Fruit fly (Drosophila melanogaster) whole organism, embryonic: Measurements from ENCODE around the gene Kdm5.

Experiments used
- Atf-2 ChIP-seq: fragments of 200-800 bp; sonication (Bioruptor generic); optimal IDR thresholded peaks from 2 replicates; lab custom pipeline; 2016; ENCODE audit warnings: missing biosample characterization, missing genetic modification characterization
- B-H2 ChIP-seq: fragments of 200-800 bp; sonication (Bioruptor generic); optimal IDR thresholded peaks from 2 replicates; lab custom pipeline; 2018; ENCODE audit warnings: missing biosample characterization, mild to moderate bottlenecking, missing genetic modification characterization
- CG10959 ChIP-seq: fragments of 200-800 bp; sonication (Bioruptor generic); IDR thresholded peaks from 2 replicates; pipeline ENCODE4 v1.3.6; 2022; ENCODE audit warnings: missing biosample characterization, missing genetic modification characterization
- CG11695 ChIP-seq: fragments of 200-800 bp; sonication (Bioruptor generic); IDR thresholded peaks from 3 replicates; pipeline ENCODE4 v1.3.6; 2022; ENCODE audit warnings: missing biosample characterization, missing genetic modification characterization
- CG12155 ChIP-seq: fragments of 200-800 bp; sonication (Bioruptor generic); optimal IDR thresholded peaks from 3 replicates; lab custom pipeline; 2016; ENCODE audit warnings: missing biosample characterization, missing genetic modification characterization
- CG12299 ChIP-seq: fragments of 200-800 bp; sonication (Bioruptor generic); optimal IDR thresholded peaks from 2 replicates; lab custom pipeline; 2018; ENCODE audit warnings: missing biosample characterization, mild to moderate bottlenecking, missing genetic modification characterization
- CG12744 ChIP-seq: fragments of 200-800 bp; sonication (Bioruptor generic); optimal IDR thresholded peaks from 2 replicates; lab custom pipeline; 2016; ENCODE audit warnings: missing biosample characterization, missing genetic modification characterization
- CG12769 ChIP-seq: fragments of 200-800 bp; sonication (Bioruptor generic); optimal IDR thresholded peaks from 2 replicates; lab custom pipeline; 2019; ENCODE audit warnings: missing biosample characterization, mild to moderate bottlenecking, missing genetic modification characterization, moderate library complexity
- CG13296 ChIP-seq: fragments of 200-800 bp; sonication (Bioruptor generic); optimal IDR thresholded peaks from 3 replicates; lab custom pipeline; 2018; ENCODE audit warnings: missing biosample characterization, mild to moderate bottlenecking, missing genetic modification characterization
- CG14050 ChIP-seq: fragments of 200-800 bp; sonication (Bioruptor generic); IDR thresholded peaks from 3 replicates; pipeline ENCODE4 v1.3.6; 2022; ENCODE audit warnings: missing biosample characterization, missing genetic modification characterization
- CG15011 ChIP-seq: fragments of 200-800 bp; sonication (Bioruptor generic); optimal IDR thresholded peaks from 3 replicates; lab custom pipeline; 2018; ENCODE audit warnings: missing biosample characterization, mild to moderate bottlenecking, missing genetic modification characterization
- CG15479 ChIP-seq: fragments of 200-800 bp; sonication (Bioruptor generic); optimal IDR thresholded peaks from 3 replicates; lab custom pipeline; 2019; ENCODE audit warnings: missing biosample characterization, mild to moderate bottlenecking, missing genetic modification characterization, moderate library complexity
- CG2678 ChIP-seq: fragments of 200-800 bp; sonication (Bioruptor generic); optimal IDR thresholded peaks from 3 replicates; lab custom pipeline; 2019; ENCODE audit warnings: missing biosample characterization, mild to moderate bottlenecking, missing genetic modification characterization, moderate library complexity
- CG32772 ChIP-seq: fragments of 200-800 bp; sonication (Bioruptor generic); IDR thresholded peaks from 2 replicates; pipeline ENCODE4 v1.3.6; 2022; ENCODE audit warnings: missing biosample characterization, missing genetic modification characterization
- CG3407 ChIP-seq: fragments of 200-800 bp; sonication (Bioruptor generic); optimal IDR thresholded peaks from 2 replicates; lab custom pipeline; 2018; ENCODE audit warnings: missing biosample characterization, mild to moderate bottlenecking, missing genetic modification characterization
- CG3838 ChIP-seq: fragments of 200-800 bp; sonication (Bioruptor generic); optimal IDR thresholded peaks from 3 replicates; lab custom pipeline; 2016; ENCODE audit warnings: missing biosample characterization, missing genetic modification characterization
- CG42726 ChIP-seq: fragments of 200-800 bp; sonication (Bioruptor generic); IDR thresholded peaks from 2 replicates; pipeline ENCODE4 v1.3.6; 2022; ENCODE audit warnings: missing biosample characterization, missing genetic modification characterization; ENCODE audit not compliant: partially characterized antibody
- CG6689 ChIP-seq: fragments of 200-800 bp; sonication (Bioruptor generic); IDR thresholded peaks from 2 replicates; pipeline ENCODE4 v1.3.6; 2022; ENCODE audit warnings: missing biosample characterization, missing genetic modification characterization
- CG6791 ChIP-seq: fragments of 200-800 bp; sonication (Bioruptor generic); IDR thresholded peaks from 3 replicates; pipeline ENCODE4 v1.3.6; 2022; ENCODE audit warnings: missing biosample characterization, missing genetic modification characterization; ENCODE audit not compliant: partially characterized antibody
- CG7928 ChIP-seq: fragments of 200-800 bp; sonication (Bioruptor generic); optimal IDR thresholded peaks from 2 replicates; lab custom pipeline; 2017; ENCODE audit warnings: missing biosample characterization, mild to moderate bottlenecking, missing genetic modification characterization
- CG9727 ChIP-seq: fragments of 200-800 bp; sonication (Bioruptor generic); optimal IDR thresholded peaks from 3 replicates; lab custom pipeline; 2017; ENCODE audit warnings: missing biosample characterization, mild to moderate bottlenecking, missing genetic modification characterization
- CoRest ChIP-seq: fragments of 200-800 bp; sonication (Bioruptor generic); optimal IDR thresholded peaks from 3 replicates; lab custom pipeline; 2018; ENCODE audit warnings: missing biosample characterization, mild to moderate bottlenecking, missing genetic modification characterization, moderate library complexity
- D ChIP-seq, 2 experiments: fragments of 200-800 bp in 1 of 2; fragments of >200 bp in 1 of 2; sonication (Bioruptor generic) in 1 of 2; optimal IDR thresholded peaks; 2 replicates in 1 of 2; 3 replicates in 1 of 2; lab custom pipeline; 2017; ENCODE audit warnings: mild to moderate bottlenecking in 1 of 2, missing biosample characterization in 1 of 2, missing genetic modification characterization in 1 of 2, missing genetic modification reagents in 1 of 2
- Fer1 ChIP-seq: fragments of 200-800 bp; sonication (Bioruptor generic); optimal IDR thresholded peaks from 2 replicates; lab custom pipeline; 2017; ENCODE audit warnings: missing biosample characterization, mild to moderate bottlenecking, missing genetic modification characterization
- HLH3B ChIP-seq: fragments of 200-800 bp; sonication (Bioruptor generic); IDR thresholded peaks from 2 replicates; pipeline ENCODE4 v1.3.6; 2022; ENCODE audit warnings: missing biosample characterization, missing genetic modification characterization
- HLH4C ChIP-seq: fragments of 200-800 bp; sonication (Bioruptor generic); IDR thresholded peaks from 3 replicates; pipeline ENCODE4 v1.3.6; 2022; ENCODE audit warnings: missing biosample characterization, missing genetic modification characterization; ENCODE audit not compliant: partially characterized antibody
- HmgD ChIP-seq: fragments of 200-800 bp; sonication (Bioruptor generic); optimal IDR thresholded peaks from 3 replicates; lab custom pipeline; 2016; ENCODE audit warnings: missing biosample characterization, missing genetic modification characterization
- Hmx ChIP-seq: fragments of 200-800 bp; sonication (Bioruptor generic); optimal IDR thresholded peaks from 2 replicates; lab custom pipeline; 2016; ENCODE audit warnings: missing biosample characterization, missing genetic modification characterization
- Mrtf ChIP-seq: fragments of 200-800 bp; sonication (Bioruptor generic); IDR thresholded peaks from 3 replicates; pipeline ENCODE4 v1.3.6; 2022; ENCODE audit warnings: missing biosample characterization, missing genetic modification characterization
- Ravus ChIP-seq: fragments of 200-800 bp; sonication (Bioruptor generic); IDR thresholded peaks from 2 replicates; pipeline ENCODE4 v1.3.6; 2022; ENCODE audit warnings: missing biosample characterization, missing genetic modification characterization
- Rx ChIP-seq: fragments of 200-800 bp; sonication (Bioruptor generic); IDR thresholded peaks from 2 replicates; pipeline ENCODE4 v1.3.6; 2022; ENCODE audit warnings: missing biosample characterization, missing genetic modification characterization
- Side ChIP-seq: fragments of 200-800 bp; sonication (Bioruptor generic); optimal IDR thresholded peaks from 2 replicates; lab custom pipeline; 2016; ENCODE audit warnings: missing biosample characterization, missing genetic modification characterization
- abd-A ChIP-seq: fragments of 200-800 bp; sonication (Bioruptor generic); optimal IDR thresholded peaks from 3 replicates; lab custom pipeline; 2019; ENCODE audit warnings: missing biosample characterization, mild to moderate bottlenecking, missing genetic modification characterization, moderate library complexity
- amos ChIP-seq: fragments of 200-800 bp; sonication (Bioruptor generic); IDR thresholded peaks from 2 replicates; pipeline ENCODE4 v1.3.6; 2022; ENCODE audit warnings: missing biosample characterization, missing genetic modification characterization; ENCODE audit not compliant: partially characterized antibody
- bab2 ChIP-seq: fragments of 200-800 bp; sonication (Bioruptor generic); optimal IDR thresholded peaks from 2 replicates; lab custom pipeline; 2016; ENCODE audit warnings: missing biosample characterization, missing genetic modification characterization
- bbx ChIP-seq: fragments of 200-800 bp; sonication (Bioruptor generic); IDR thresholded peaks from 2 replicates; pipeline ENCODE4 v1.3.6; 2022; ENCODE audit warnings: missing biosample characterization, missing genetic modification characterization; ENCODE audit not compliant: partially characterized antibody
- bcd ChIP-seq: fragments of 200-800 bp; sonication (Bioruptor generic); optimal IDR thresholded peaks from 2 replicates; lab custom pipeline; 2017; ENCODE audit warnings: missing biosample characterization, mild to moderate bottlenecking, missing genetic modification characterization
- caup ChIP-seq: fragments of 200-800 bp; sonication (Bioruptor generic); optimal IDR thresholded peaks from 3 replicates; lab custom pipeline; 2017; ENCODE audit warnings: missing biosample characterization, mild to moderate bottlenecking, missing genetic modification characterization, moderate library complexity; ENCODE audit not compliant: severe bottlenecking
- chn ChIP-seq: fragments of 200-800 bp; sonication (Bioruptor generic); optimal IDR thresholded peaks from 2 replicates; lab custom pipeline; 2016; ENCODE audit warnings: missing biosample characterization, missing genetic modification characterization
- ci ChIP-seq: fragments of 200-800 bp; sonication (Bioruptor generic); IDR thresholded peaks from 3 replicates; pipeline ENCODE4 v1.3.6; 2022; ENCODE audit warnings: missing biosample characterization, missing genetic modification characterization
- crol ChIP-seq: fragments of 200-800 bp; sonication (Bioruptor generic); IDR thresholded peaks from 2 replicates; pipeline ENCODE4 v1.3.6; 2022; ENCODE audit warnings: missing biosample characterization, missing genetic modification characterization
- gcm2 ChIP-seq: fragments of 200-800 bp; sonication (Bioruptor generic); optimal IDR thresholded peaks from 2 replicates; lab custom pipeline; 2016; ENCODE audit warnings: missing biosample characterization, missing genetic modification characterization
- jigr1 ChIP-seq: fragments of 200-800 bp; sonication (Bioruptor generic); IDR thresholded peaks from 3 replicates; pipeline ENCODE4 v1.3.6; 2022; ENCODE audit warnings: missing biosample characterization, missing genetic modification characterization
- kay ChIP-seq: fragments of 200-800 bp; sonication (Bioruptor generic); optimal IDR thresholded peaks from 2 replicates; lab custom pipeline; 2016; ENCODE audit warnings: missing biosample characterization, missing genetic modification characterization
- mam ChIP-seq: fragments of 200-800 bp; sonication (Bioruptor generic); optimal IDR thresholded peaks from 3 replicates; lab custom pipeline; 2016; ENCODE audit warnings: missing biosample characterization, missing genetic modification characterization
- org-1 ChIP-seq: fragments of 200-800 bp; sonication (Bioruptor generic); optimal IDR thresholded peaks from 2 replicates; lab custom pipeline; 2017; ENCODE audit warnings: missing biosample characterization, missing genetic modification characterization
- otp ChIP-seq: fragments of 200-800 bp; sonication (Bioruptor generic); IDR thresholded peaks from 3 replicates; pipeline ENCODE4, ENCODE4 v1.3.6; 2022; ENCODE audit warnings: missing biosample characterization, missing genetic modification characterization
- shn ChIP-seq: fragments of 200-800 bp; sonication (Bioruptor generic); optimal IDR thresholded peaks from 3 replicates; lab custom pipeline; 2016; ENCODE audit warnings: missing biosample characterization, missing genetic modification characterization
- tup ChIP-seq: fragments of 200-800 bp; sonication (Bioruptor generic); optimal IDR thresholded peaks from 2 replicates; lab custom pipeline; 2016; ENCODE audit warnings: missing biosample characterization, mild to moderate bottlenecking, missing genetic modification characterization, moderate library complexity
- unpg ChIP-seq: fragments of 200-800 bp; sonication (Bioruptor generic); optimal IDR thresholded peaks from 3 replicates; lab custom pipeline; 2018; ENCODE audit warnings: missing biosample characterization, mild to moderate bottlenecking, missing genetic modification characterization, moderate library complexity
- vvl ChIP-seq: fragments of 200-800 bp; sonication (Bioruptor generic); IDR thresholded peaks from 2 replicates; pipeline ENCODE4 v1.3.6; 2022; ENCODE audit warnings: missing biosample characterization, missing genetic modification characterization

Kdm5 gene

DNA sequence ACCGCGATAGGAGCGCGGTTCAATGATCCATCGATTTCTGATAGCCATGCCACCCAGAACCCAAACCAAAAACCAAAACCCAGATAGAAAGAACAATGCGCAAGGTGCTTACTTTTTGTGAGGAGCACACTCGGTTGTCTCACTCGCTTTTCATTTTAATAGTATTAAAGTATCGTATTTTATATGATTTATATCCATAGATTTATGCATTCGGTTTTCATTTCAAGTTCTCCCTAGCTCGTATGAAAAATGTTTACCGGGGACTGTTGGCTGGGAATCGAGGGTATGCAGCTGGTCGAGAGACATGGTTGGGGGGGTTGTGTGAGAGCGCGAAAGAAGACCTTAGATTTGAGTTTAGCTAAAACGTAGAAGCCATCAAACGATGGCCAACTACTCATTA, 27.3 kb downstream of the Kdm5 start (continued):
- TF ChIP-seq CG3838 (GFP tag; lab: Kevin White, UChicago), result no peak
- peak; percentile 5 for TF ChIP-seq chn (GFP tag; lab: Kevin White, UChicago)
- no peak for TF ChIP-seq jigr1 (GFP tag; lab: Robert Waterston, UW)
- TF ChIP-seq B-H2 (GFP tag; lab: Kevin White, UChicago), result no peak
- TF ChIP-seq Ravus (GFP tag; lab: Robert Waterston, UW), result no peak
- no peak for TF ChIP-seq amos (GFP tag; lab: Robert Waterston, UW)
- no peak for TF ChIP-seq HLH4C (GFP tag; lab: Robert Waterston, UW)
- no peak for TF ChIP-seq D (optimal IDR thresholded peaks at IDR 0.05; lab: Kevin White, UChicago)
- no peak for TF ChIP-seq D (GFP tag; optimal IDR thresholded peaks at IDR 0.05; lab: Kevin White, UChicago)
- TF ChIP-seq CG2678 (tag; lab: Kevin White, UChicago), result peak; percentile 34
- no peak for TF ChIP-seq crol (GFP tag; lab: Robert Waterston, UW)
- TF ChIP-seq CG14050 (GFP tag; lab: Robert Waterston, UW), result no peak
- TF ChIP-seq CG12155 (GFP tag; lab: Kevin White, UChicago), result peak; percentile 21
- TF ChIP-seq CG3407, result no peak
- TF ChIP-seq Atf-2 (GFP tag; lab: Kevin White, UChicago), result no peak
- no peak for TF ChIP-seq tup (GFP tag; lab: Kevin White, UChicago)
- TF ChIP-seq otp (GFP tag; lab: Robert Waterston, UW), result 0 out of 3 replicates have a peak, but pooled peaks have one; percentile 45
- TF ChIP-seq Fer1 (GFP tag; lab: Kevin White, UChicago), result no peak
- no peak for TF ChIP-seq Rx
- 0 out of 2 replicates have a peak, but pooled peaks have one; percentile 48 for TF ChIP-seq CG6689 (GFP tag; lab: Robert Waterston, UW)
- TF ChIP-seq bab2 (GFP tag; lab: Kevin White, UChicago), result peak; percentile 14
- TF ChIP-seq kay, result no peak
- TF ChIP-seq bbx (GFP tag; lab: Robert Waterston, UW), result no peak
- TF ChIP-seq CG13296, result no peak
- peak; percentile 21 for TF ChIP-seq caup (GFP tag; lab: Kevin White, UChicago)
- TF ChIP-seq CG12769, result peak; percentile 44
- TF ChIP-seq vvl (GFP tag; lab: Robert Waterston, UW), result peak; percentile 42; the same call in 1 of the 2 replicates
- no peak for TF ChIP-seq Hmx
- TF ChIP-seq HLH3B (GFP tag; lab: Robert Waterston, UW), result peak; percentile 26; the same call in 1 of the 2 replicates
- TF ChIP-seq mam (GFP tag; lab: Kevin White, UChicago), result no peak
- no peak for TF ChIP-seq Mrtf (GFP tag; lab: Robert Waterston, UW)
- TF ChIP-seq CG9727, result peak; percentile 43
- no peak for TF ChIP-seq CG10959 (GFP tag; lab: Robert Waterston, UW)
- TF ChIP-seq Side (GFP tag; lab: Kevin White, UChicago), result no peak
- TF ChIP-seq CG42726 (GFP tag; lab: Robert Waterston, UW), result no peak
- peak; percentile 50 for TF ChIP-seq unpg
- no peak for TF ChIP-seq CG12744
- TF ChIP-seq CG6791, result no peak
- no peak for TF ChIP-seq org-1 (GFP tag; lab: Kevin White, UChicago)
- TF ChIP-seq CG32772 (GFP tag; lab: Robert Waterston, UW), result no peak
- no peak for TF ChIP-seq gcm2 (GFP tag; lab: Kevin White, UChicago)
- no peak for TF ChIP-seq abd-A
- no peak for TF ChIP-seq CG12299 (tag; lab: Kevin White, UChicago)
- TF ChIP-seq CoRest (tag; lab: Kevin White, UChicago), result no peak
- no peak for TF ChIP-seq CG15479 (GFP tag; lab: Kevin White, UChicago)
- TF ChIP-seq CG15011 (GFP tag; lab: Kevin White, UChicago), result no peak
- TF ChIP-seq HmgD (GFP tag; lab: Kevin White, UChicago), result no peak
- no peak for TF ChIP-seq shn (GFP tag; lab: Kevin White, UChicago)
- TF ChIP-seq ci (GFP tag; lab: Robert Waterston, UW), result no peak
- TF ChIP-seq bcd (GFP tag; lab: Kevin White, UChicago), result peak; percentile 29
- TF ChIP-seq CG7928 (GFP tag; lab: Kevin White, UChicago), result no peak
- TF ChIP-seq CG11695, result peak; percentile 40; the same call in 2 of the 3 replicates
